Fruit fly (Drosophila melanogaster) whole organism, pupa: ENCODE results near the gene dUTPase.
A peak's percentile ranks its signal among the peaks of the same experiment; 100 is the strongest.

Experiments
- CG10348 ChIP-seq: fragments of 200-800 bp; sonication (Bioruptor generic); IDR thresholded peaks from 2 replicates; pipeline ENCODE4 v1.3.6; 2022; ENCODE audit warnings: missing biosample characterization, missing genetic modification characterization
- CG12605 ChIP-seq: fragments of 200-800 bp; sonication (Bioruptor generic); IDR thresholded peaks from 2 replicates; pipeline ENCODE4 v1.3.6; 2022; ENCODE audit warnings: missing biosample characterization, missing genetic modification characterization
- CG13204 ChIP-seq: fragments of 200-800 bp; sonication (Bioruptor generic); optimal IDR thresholded peaks from 2 replicates; lab custom pipeline; 2018; ENCODE audit warnings: missing biosample characterization, mild to moderate bottlenecking, missing genetic modification characterization, moderate library complexity
- CG14655 ChIP-seq: fragments of 200-800 bp; sonication (Bioruptor generic); optimal IDR thresholded peaks from 3 replicates; lab custom pipeline; 2017; ENCODE audit warnings: mild to moderate bottlenecking, missing biosample characterization, missing genetic modification reagents, missing genetic modification characterization
- CG15710 ChIP-seq: fragments of 200-800 bp; sonication (Bioruptor generic); optimal IDR thresholded peaks from 2 replicates; lab custom pipeline; 2018; ENCODE audit warnings: missing biosample characterization, mild to moderate bottlenecking, missing genetic modification characterization, moderate library complexity
- CG17806 ChIP-seq: fragments of 200-800 bp; sonication (Bioruptor generic); optimal IDR thresholded peaks from 2 replicates; lab custom pipeline; 2018; ENCODE audit warnings: missing biosample characterization, mild to moderate bottlenecking, missing genetic modification characterization, moderate library complexity
- CG32121 ChIP-seq: fragments of 200-800 bp; sonication (Bioruptor generic); IDR thresholded peaks from 2 replicates; pipeline ENCODE4 v1.3.6; 2022; ENCODE audit warnings: missing biosample characterization, missing genetic modification characterization
- CG34367 ChIP-seq: fragments of 200-800 bp; sonication (Bioruptor generic); optimal IDR thresholded peaks from 2 replicates; lab custom pipeline; 2018; ENCODE audit warnings: missing biosample characterization, mild to moderate bottlenecking, missing genetic modification characterization
- CG4496 ChIP-seq: fragments of 200-800 bp; sonication (Bioruptor generic); IDR thresholded peaks from 3 replicates; pipeline ENCODE4 v1.3.6; 2022; ENCODE audit warnings: missing biosample characterization, missing genetic modification characterization
- CG8159 ChIP-seq: fragments of 200-800 bp; sonication (Bioruptor generic); optimal IDR thresholded peaks from 3 replicates; lab custom pipeline; 2018; ENCODE audit warnings: missing biosample characterization, mild to moderate bottlenecking, missing genetic modification characterization, moderate library complexity
- CG8301 ChIP-seq: fragments of 200-800 bp; sonication (Bioruptor generic); optimal IDR thresholded peaks from 2 replicates; lab custom pipeline; 2018; ENCODE audit warnings: missing biosample characterization, mild to moderate bottlenecking, missing genetic modification characterization
- CG9948 ChIP-seq: fragments of 200-800 bp; sonication (Bioruptor generic); optimal IDR thresholded peaks from 2 replicates; lab custom pipeline; 2018; ENCODE audit warnings: missing biosample characterization, mild to moderate bottlenecking, missing genetic modification characterization, moderate library complexity
- D1 ChIP-seq: fragments of 200-800 bp; sonication (Bioruptor generic); optimal IDR thresholded peaks from 2 replicates; lab custom pipeline; 2018; ENCODE audit warnings: missing biosample characterization, mild to moderate bottlenecking, missing genetic modification characterization, moderate library complexity
- EcR ChIP-seq: fragments of 200-800 bp; sonication (Bioruptor generic); optimal IDR thresholded peaks from 3 replicates; lab custom pipeline; 2019; ENCODE audit warnings: missing biosample characterization, missing genetic modification characterization, mild to moderate bottlenecking, moderate library complexity, missing genetic modification reagents
- Ets98B ChIP-seq: fragments of 200-800 bp; sonication (Bioruptor generic); IDR thresholded peaks from 2 replicates; pipeline ENCODE4 v1.3.6; 2022; ENCODE audit warnings: missing biosample characterization, missing genetic modification characterization
- Pif1A ChIP-seq: fragments of 200-800 bp; sonication (Bioruptor generic); optimal IDR thresholded peaks from 3 replicates; lab custom pipeline; 2016; ENCODE audit warnings: missing biosample characterization, missing genetic modification characterization
- Pif1B ChIP-seq: fragments of 200-800 bp; sonication (Bioruptor generic); optimal IDR thresholded peaks from 3 replicates; lab custom pipeline; 2016; ENCODE audit warnings: missing biosample characterization, missing genetic modification characterization
- Snoo ChIP-seq: fragments of 200-800 bp; sonication (Bioruptor generic); optimal IDR thresholded peaks from 3 replicates; lab custom pipeline; 2017; ENCODE audit warnings: missing biosample characterization, mild to moderate bottlenecking, missing genetic modification characterization, inconsistent platforms
- fd96Ca ChIP-seq: fragments of 200-800 bp; sonication (Bioruptor generic); IDR thresholded peaks from 3 replicates; pipeline ENCODE4 v1.3.6; 2022; ENCODE audit warnings: missing biosample characterization, missing genetic modification characterization
- gl ChIP-seq: fragments of 200-800 bp; sonication (Bioruptor generic); optimal IDR thresholded peaks from 2 replicates; lab custom pipeline; 2018; ENCODE audit warnings: missing biosample characterization, mild to moderate bottlenecking, missing genetic modification characterization
- rn ChIP-seq: fragments of 200-800 bp; sonication (Bioruptor generic); IDR thresholded peaks from 2 replicates; pipeline ENCODE4 v1.3.6; 2022; ENCODE audit warnings: missing biosample characterization, missing genetic modification characterization

dUTPase gene

DNA sequence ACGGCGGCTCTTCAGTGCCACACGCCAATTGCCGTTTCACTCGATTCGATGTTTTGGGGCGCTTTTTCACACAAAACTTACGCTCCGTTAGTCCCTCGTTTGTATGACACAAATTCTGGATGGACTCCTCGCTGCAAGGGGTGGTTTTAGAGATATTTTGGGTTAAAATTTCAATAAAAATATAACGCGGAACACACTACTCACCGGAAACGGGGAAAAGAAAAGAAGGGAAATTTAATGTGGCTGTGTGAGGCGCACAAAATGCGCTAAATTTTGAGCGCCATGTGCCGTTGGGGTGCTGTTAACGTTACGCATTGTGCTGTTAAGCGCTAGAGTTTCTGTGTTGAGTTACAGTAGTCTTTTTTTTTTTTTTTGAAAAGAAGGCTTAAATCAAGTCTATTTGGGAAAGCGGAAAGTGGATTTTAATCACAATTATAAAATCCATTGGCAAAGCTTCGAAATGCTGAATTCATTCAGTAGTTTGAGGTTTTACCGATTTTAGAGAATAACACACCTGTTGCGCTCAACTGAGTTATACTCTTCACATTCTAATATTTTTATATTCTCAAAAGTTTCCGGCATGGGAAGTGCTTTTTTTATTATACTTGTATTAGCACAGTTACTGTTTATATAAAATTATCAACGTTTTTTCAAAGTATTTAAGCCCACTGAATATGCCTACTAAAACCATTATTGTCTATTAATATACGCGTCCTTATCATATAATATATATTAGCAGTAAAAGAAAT is 7.0 kb upstream of the dUTPase start, which contains the start of gene RpL9:
Gene RpL9 (minus strand): TSS at position 265 of the 749 bp plus-strand sequence.
- peak; percentile 51 for TF ChIP-seq gl (tag; lab: Kevin White, UChicago)
- TF ChIP-seq CG4496 = no peak
- no peak for TF ChIP-seq CG12605
- no peak for TF ChIP-seq Pif1A (GFP tag; lab: Kevin White, UChicago)
- TF ChIP-seq Pif1B = no peak
- no peak for TF ChIP-seq rn (GFP tag; lab: Robert Waterston, UW)
- no peak for TF ChIP-seq CG15710 (tag; lab: Kevin White, UChicago)
- peak; percentile 30 for TF ChIP-seq CG17806
- no peak for TF ChIP-seq CG14655 (GFP tag; lab: Kevin White, UChicago)
- TF ChIP-seq D1 (tag; lab: Kevin White, UChicago) = no peak
- TF ChIP-seq CG34367 (tag; lab: Kevin White, UChicago) = no peak
- no peak for TF ChIP-seq fd96Ca (GFP tag; lab: Robert Waterston, UW)
- no peak; the same call in 1 of the 2 replicates for TF ChIP-seq CG32121 (GFP tag; lab: Robert Waterston, UW)
- no peak for TF ChIP-seq CG10348 (GFP tag; lab: Robert Waterston, UW)
- no peak for TF ChIP-seq CG8159 (tag; lab: Kevin White, UChicago)
- no peak for TF ChIP-seq Ets98B (GFP tag; lab: Robert Waterston, UW)
- TF ChIP-seq Snoo (tag; lab: Kevin White, UChicago) = peak; percentile 83
- no peak for TF ChIP-seq CG8301
- no peak for TF ChIP-seq EcR (GFP tag; lab: Kevin White, UChicago)
- TF ChIP-seq CG9948 = no peak
- no peak for TF ChIP-seq CG13204

DNA sequence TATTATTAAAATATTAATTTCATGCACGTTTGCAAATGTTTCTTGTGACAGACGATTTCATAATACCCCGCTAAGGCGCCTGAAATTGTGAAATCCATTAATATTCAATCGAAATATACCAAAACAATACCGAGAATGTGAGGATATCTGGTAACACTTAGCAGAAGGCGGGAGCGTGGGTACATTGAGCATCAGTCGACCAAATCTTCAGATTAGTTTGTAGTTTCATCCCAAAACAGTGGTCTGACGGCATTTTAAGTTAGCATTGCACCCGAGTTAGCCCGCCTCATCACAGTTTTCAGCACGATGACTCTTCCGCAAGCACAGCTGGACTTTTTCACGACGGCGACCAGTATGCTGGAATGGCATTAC is 6.5 kb upstream of the dUTPase start, which contains the start of gene Nup154:
Gene Nup154 (plus strand): TSS at position 147 of the 372 bp plus-strand sequence.
- TF ChIP-seq D1 (tag; lab: Kevin White, UChicago) (no peak), CG12605 (no peak), fd96Ca (GFP tag; lab: Robert Waterston, UW) (no peak), Pif1B (no peak), Ets98B (GFP tag; lab: Robert Waterston, UW) (no peak), EcR (GFP tag; lab: Kevin White, UChicago) (no peak), CG8301 (no peak), gl (tag; lab: Kevin White, UChicago) (no peak), CG14655 (GFP tag; lab: Kevin White, UChicago) (no peak), CG10348 (GFP tag; lab: Robert Waterston, UW) (no peak), CG9948 (no peak), Pif1A (GFP tag; lab: Kevin White, UChicago) (no peak), CG32121 (GFP tag; lab: Robert Waterston, UW) (no peak), CG15710 (tag; lab: Kevin White, UChicago) (no peak)

DNA sequence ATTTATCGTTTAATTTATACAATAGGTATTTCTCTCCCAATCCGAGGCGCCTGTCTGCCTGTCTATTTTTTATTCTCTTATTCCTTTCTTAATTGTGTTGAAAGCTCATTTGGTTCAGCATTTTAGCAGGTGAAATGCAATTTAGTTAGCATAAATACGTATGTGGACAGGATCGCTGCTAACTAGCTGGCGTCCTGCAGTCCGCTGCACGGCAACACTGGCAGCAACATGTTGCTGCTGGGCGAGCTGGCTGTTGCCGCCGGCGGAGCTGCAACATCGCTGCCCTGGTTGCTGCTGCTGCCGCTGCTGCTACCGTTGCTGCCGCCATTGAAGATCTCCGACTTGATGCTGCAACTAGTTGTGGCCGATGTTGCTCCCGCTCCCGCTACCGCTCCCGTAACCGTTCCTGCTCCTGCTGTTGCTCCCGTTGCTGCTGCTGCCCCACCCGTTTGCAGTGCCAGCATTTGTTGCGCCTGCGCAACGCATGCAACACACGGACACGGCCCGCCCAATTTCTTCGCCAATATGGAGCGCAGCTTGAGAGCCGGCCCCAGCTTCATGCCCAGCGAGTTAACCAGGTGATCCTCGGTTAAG is 3.0 kb downstream of the dUTPase start:
- TF ChIP-seq Ets98B (GFP tag; lab: Robert Waterston, UW) = no peak
- TF ChIP-seq CG8301 = no peak
- peak; percentile 85 for TF ChIP-seq CG13204
- TF ChIP-seq CG14655 (GFP tag; lab: Kevin White, UChicago) = no peak
- TF ChIP-seq CG8159 (tag; lab: Kevin White, UChicago) = no peak

DNA sequence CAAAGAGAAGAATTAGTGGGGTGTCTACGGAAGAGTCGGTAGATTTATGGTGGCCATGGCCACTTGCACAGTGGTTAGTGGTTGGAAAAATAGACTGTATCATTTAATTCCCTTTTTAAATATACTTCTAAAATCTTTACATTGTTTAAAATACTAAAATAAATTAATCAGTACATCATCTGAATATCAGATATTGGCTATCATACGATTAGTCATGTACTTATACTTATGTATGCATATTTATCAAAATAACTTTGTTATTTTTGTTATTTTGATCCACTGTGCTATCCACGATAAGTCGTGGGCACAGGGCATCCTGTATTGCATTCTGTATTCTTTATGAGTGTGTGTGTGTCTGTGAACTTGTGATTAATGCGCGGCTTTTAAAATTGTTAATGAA is 3.6 kb downstream of the dUTPase start:
- no peak for TF ChIP-seq CG10348 (GFP tag; lab: Robert Waterston, UW)
- TF ChIP-seq Pif1A (GFP tag; lab: Kevin White, UChicago) = no peak
- TF ChIP-seq D1 (tag; lab: Kevin White, UChicago) = peak; percentile 11
- no peak for TF ChIP-seq Ets98B (GFP tag; lab: Robert Waterston, UW)
- no peak for TF ChIP-seq CG4496
- TF ChIP-seq CG14655 (GFP tag; lab: Kevin White, UChicago) = no peak
- peak; percentile 11 for TF ChIP-seq EcR (GFP tag; lab: Kevin White, UChicago)
- TF ChIP-seq CG15710 (tag; lab: Kevin White, UChicago) = peak; percentile 51
- TF ChIP-seq fd96Ca (GFP tag; lab: Robert Waterston, UW) = no peak
- TF ChIP-seq Pif1B = no peak
- TF ChIP-seq CG9948 = peak; percentile 56
- TF ChIP-seq CG34367 (tag; lab: Kevin White, UChicago) = peak; percentile 42
- peak; percentile 37 for TF ChIP-seq CG12605
- TF ChIP-seq gl (tag; lab: Kevin White, UChicago) = no peak
- TF ChIP-seq CG8159 (tag; lab: Kevin White, UChicago) = peak; percentile 66
- no peak for TF ChIP-seq Snoo (tag; lab: Kevin White, UChicago)
- peak; percentile 46 for TF ChIP-seq CG17806
- TF ChIP-seq rn (GFP tag; lab: Robert Waterston, UW) = no peak
- peak; percentile 55 for TF ChIP-seq CG8301
- TF ChIP-seq CG32121 (GFP tag; lab: Robert Waterston, UW) = no peak
- TF ChIP-seq CG13204 = no peak

DNA sequence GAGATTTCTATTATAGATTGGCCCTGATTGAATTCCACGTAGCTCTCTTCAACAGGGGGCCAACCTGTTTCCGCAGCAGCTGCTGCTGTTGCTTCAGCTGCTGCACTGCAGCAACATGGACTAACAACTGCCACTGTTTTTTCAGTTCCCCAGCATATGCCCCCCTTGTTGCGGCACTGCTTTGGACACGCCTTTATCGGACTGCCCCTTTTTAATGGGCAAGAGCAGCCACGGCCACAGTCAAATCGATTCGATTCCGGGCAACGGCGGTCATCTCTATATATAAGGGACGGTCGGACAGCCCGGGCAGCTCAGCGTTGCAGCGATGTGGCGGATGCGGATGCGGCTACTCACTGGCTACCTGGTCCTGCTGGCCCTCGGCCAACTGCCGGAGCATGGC is 4.2 kb downstream of the dUTPase start, which contains the start of gene Acp32CD:
Gene Acp32CD (plus strand): TSS at position 301 of the 400 bp plus-strand sequence.
- TF ChIP-seq Ets98B (GFP tag; lab: Robert Waterston, UW) = no peak
- TF ChIP-seq gl (tag; lab: Kevin White, UChicago) = no peak
- TF ChIP-seq Snoo (tag; lab: Kevin White, UChicago) = no peak
- TF ChIP-seq CG15710 (tag; lab: Kevin White, UChicago) = no peak
- TF ChIP-seq CG9948 = no peak
- no peak for TF ChIP-seq D1 (tag; lab: Kevin White, UChicago)
- TF ChIP-seq fd96Ca (GFP tag; lab: Robert Waterston, UW) = no peak
- TF ChIP-seq Pif1A (GFP tag; lab: Kevin White, UChicago) = no peak
- no peak for TF ChIP-seq CG10348 (GFP tag; lab: Robert Waterston, UW)
- no peak for TF ChIP-seq CG14655 (GFP tag; lab: Kevin White, UChicago)
- no peak for TF ChIP-seq CG8159 (tag; lab: Kevin White, UChicago)
- no peak for TF ChIP-seq EcR (GFP tag; lab: Kevin White, UChicago)
- TF ChIP-seq CG32121 (GFP tag; lab: Robert Waterston, UW) = no peak; the same call in 1 of the 2 replicates
- TF ChIP-seq rn (GFP tag; lab: Robert Waterston, UW) = no peak
- no peak for TF ChIP-seq CG12605
